Fruit fly (Drosophila melanogaster): ENCODE measurements around the gene CG14107.

dm6 chr3L:13406873-13407272 is 25.7 kb upstream of the CG14107 start:
- TF ChIP-seq ttk (optimal IDR thresholded peaks at IDR 0.05) (no peak), insv (optimal IDR thresholded peaks at IDR 0.05) (no peak), h (optimal IDR thresholded peaks at IDR 0.05) (no peak), psq (optimal IDR thresholded peaks at IDR 0.05) (no peak)
